Worm (Caenorhabditis elegans) whole organism, L4/young adult: ENCODE measurements around the gene tre-3.

ENCODE experiments used
- W03F9.2 ChIP-seq: fragments of 150-350 bp; optimal IDR thresholded peaks from 2 replicates; lab custom pipeline; 2014; ENCODE audit warnings: missing biosample characterization, missing genetic modification characterization
- dao-5 ChIP-seq: sonication (generic microtip); optimal IDR thresholded peaks from 2 replicates; lab custom pipeline; 2016; ENCODE audit warnings: missing genotype, missing genetic modification characterization, moderate library complexity, missing compliant biosample characterization
- him-1 ChIP-seq: sonication (generic microtip); optimal IDR thresholded peaks from 2 replicates; lab custom pipeline; 2016; ENCODE audit warnings: missing genotype, missing genetic modification reagents, missing genetic modification characterization, missing compliant biosample characterization

tre-3 gene

DNA sequence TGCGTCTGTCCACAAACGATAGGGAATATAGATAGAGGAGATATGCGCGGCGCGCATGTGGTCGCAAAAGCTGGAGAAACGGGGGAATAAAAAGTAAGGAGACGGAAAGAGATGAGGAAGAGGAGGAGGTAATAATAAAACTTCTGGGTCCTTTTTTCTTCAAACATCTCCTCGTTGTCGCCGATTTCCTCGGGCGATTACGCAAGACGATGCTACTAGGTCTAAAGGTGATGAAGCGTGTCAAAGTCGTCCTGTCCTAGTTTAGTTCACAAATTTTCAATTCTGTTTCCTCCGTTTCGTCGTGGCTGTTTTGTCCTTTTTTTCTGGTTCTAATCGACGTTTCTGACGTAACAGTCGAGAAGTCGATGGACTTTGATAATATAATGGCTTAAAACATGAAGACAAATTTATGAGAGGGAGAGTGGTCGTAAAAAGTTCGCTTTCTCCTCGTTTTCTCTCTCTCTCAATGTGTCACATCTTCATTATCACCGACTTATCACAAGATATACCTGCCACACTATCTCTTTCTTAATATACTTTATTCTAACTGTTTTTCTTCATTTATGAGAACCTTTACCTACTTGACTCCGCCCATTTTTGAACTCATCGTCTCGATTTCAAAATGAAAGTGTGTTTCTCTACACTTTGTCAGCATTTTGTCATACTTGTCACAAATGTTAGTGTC, 35.0 kb downstream of the tre-3 start:
- TF ChIP-seq dao-5 (tag; lab: Kevin White, UChicago), result no peak
- no peak for TF ChIP-seq W03F9.2 (tag; lab: Kevin White, UChicago)
- no peak for TF ChIP-seq him-1 (tag; lab: Kevin White, UChicago)

ce11 chrV:11677494-11677893, 38.2 kb downstream of the tre-3 start:
- TF ChIP-seq him-1 (tag; lab: Kevin White, UChicago), result no peak
- TF ChIP-seq dao-5 (tag; lab: Kevin White, UChicago), result no peak
- no peak for TF ChIP-seq W03F9.2 (tag; lab: Kevin White, UChicago)

DNA sequence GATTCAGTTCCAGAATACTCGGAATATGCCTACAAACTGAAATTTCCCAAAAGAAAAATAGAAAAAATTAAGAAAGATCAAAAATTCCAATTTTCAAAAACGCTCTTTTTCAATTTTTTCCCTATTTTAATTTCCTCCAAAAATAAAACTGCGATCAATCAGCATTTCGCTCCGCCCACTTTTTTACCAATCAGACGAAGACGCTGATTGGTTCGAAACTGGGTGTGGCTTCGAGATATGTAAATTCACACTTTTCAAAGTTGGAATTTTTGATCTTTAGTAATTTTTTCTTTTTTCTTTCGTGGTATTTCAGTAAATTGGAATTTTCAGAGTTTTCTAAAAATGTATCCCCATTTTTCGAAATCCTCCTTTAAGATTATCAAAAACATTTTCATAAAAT, 38.7 kb downstream of the tre-3 start:
- TF ChIP-seq dao-5 (tag; lab: Kevin White, UChicago) (no peak), W03F9.2 (tag; lab: Kevin White, UChicago) (no peak), him-1 (tag; lab: Kevin White, UChicago) (no peak)

DNA sequence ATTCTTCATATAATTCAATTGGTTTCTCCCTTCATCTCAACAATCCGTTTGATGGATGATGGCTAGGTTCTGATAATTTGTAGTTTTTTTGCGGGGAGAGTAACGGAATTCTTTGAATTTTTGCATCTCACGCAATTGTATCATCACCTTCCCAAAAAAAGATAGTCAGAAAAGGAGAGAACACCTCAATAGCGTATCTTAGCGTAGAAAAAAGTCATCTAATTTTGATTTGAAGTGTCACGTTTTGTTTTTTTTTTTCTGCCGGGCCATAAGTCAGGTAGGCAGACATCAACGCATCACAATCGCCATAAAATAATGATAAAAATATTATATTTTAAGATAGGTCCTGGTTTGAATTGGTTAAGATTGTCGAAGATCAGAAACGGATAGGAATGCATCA, 39.2 kb downstream of the tre-3 start:
- no peak for TF ChIP-seq him-1 (tag; lab: Kevin White, UChicago)

DNA sequence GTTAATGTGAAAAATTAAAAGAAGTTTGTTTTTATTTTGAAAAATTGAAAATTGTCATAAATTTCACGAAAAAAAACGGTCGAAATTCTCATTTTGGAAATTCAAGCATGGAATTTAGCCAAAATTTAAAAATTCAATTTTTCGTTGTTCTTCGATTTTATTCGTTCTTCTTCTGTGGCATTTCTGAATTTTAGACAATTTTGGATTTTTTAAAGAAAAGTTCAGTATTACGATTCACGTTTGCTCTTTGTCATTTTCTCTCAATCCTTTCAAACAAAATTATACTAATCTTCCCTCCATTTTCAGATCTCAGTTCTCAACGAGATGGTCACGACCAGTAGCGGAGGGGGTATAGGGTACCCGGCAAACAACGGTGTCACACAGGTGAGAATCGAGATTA, 40.1 kb downstream of the tre-3 start, which contains the start of gene ape-1:
Gene ape-1, plus strand, starts transcription at position 301 of the 400 bp plus-strand sequence.
- TF ChIP-seq dao-5 (tag; lab: Kevin White, UChicago), result no peak
- no peak for TF ChIP-seq W03F9.2 (tag; lab: Kevin White, UChicago)
- TF ChIP-seq him-1 (tag; lab: Kevin White, UChicago), result no peak

DNA sequence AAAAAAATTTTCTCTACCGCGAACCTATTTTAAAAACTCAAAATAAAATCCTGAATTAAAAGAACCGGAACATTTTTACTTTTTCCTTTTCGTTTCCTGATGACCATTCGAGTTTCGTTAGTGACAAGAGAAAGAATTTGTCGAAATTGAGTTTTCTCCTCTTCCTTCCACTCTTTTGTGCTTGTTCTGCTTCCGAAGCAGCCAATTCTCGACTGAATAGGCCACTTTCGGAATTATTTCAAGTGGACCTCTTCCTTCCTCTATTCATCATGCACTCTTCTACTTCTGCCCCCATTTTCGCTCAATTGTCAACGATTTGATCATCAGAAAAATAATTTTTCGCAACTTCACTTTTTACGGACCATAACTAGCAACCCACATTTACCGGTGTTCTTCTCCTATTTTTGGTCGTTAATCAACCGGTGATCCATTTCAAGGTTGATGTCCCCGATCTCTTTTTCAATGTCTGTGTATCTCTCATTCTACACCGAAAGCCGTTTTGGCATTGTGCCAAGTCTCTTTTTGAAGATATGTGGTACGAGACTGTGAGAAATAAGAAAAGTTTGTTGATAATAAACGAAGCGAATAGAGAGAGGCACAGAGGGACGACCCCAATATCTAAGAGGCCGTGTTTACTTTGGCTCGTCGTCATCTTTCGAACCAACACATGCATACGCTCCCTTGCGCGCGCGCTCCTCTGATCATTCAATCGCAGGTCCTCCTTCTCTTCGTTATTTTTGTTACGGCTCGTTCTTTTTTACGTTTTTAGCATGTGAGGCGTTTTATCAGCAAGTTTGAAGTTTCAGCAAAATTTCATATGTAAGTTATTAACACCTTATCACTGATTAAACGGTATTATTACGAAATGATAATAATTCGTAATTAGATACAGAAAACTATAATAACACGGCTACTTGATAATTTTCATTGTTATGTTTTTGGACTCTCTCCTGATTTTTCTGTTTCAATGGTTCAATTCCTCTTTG, 40.8 kb downstream of the tre-3 start:
- TF ChIP-seq dao-5 (tag; lab: Kevin White, UChicago) (no peak), W03F9.2 (tag; lab: Kevin White, UChicago) (no peak), him-1 (tag; lab: Kevin White, UChicago) (no peak)

- TF ChIP-seq W03F9.2 (tag; lab: Kevin White, UChicago), result no peak
- no peak for TF ChIP-seq dao-5 (tag; lab: Kevin White, UChicago)
- TF ChIP-seq him-1 (tag; lab: Kevin White, UChicago), result no peak
These were observed 41.8 kb downstream of the tre-3 start for ce11 chrV:11673746-11674365.

- TF ChIP-seq him-1 (tag; lab: Kevin White, UChicago) (no peak), dao-5 (tag; lab: Kevin White, UChicago) (no peak), W03F9.2 (tag; lab: Kevin White, UChicago) (no peak)
These were observed 43.2 kb downstream of the tre-3 start, which contains the start of gene lgc-44 for ce11 chrV:11672497-11672896. Gene lgc-44, minus strand, starts transcription at chrV:11672597.

- no peak for TF ChIP-seq W03F9.2 (tag; lab: Kevin White, UChicago)
- no peak for TF ChIP-seq him-1 (tag; lab: Kevin White, UChicago)
- no peak for TF ChIP-seq dao-5 (tag; lab: Kevin White, UChicago)
These were observed 48.5 kb downstream of the tre-3 start, which contains the start of gene F46F3.3 for ce11 chrV:11667176-11667575. Gene F46F3.3, plus strand, starts transcription at chrV:11667476.

DNA sequence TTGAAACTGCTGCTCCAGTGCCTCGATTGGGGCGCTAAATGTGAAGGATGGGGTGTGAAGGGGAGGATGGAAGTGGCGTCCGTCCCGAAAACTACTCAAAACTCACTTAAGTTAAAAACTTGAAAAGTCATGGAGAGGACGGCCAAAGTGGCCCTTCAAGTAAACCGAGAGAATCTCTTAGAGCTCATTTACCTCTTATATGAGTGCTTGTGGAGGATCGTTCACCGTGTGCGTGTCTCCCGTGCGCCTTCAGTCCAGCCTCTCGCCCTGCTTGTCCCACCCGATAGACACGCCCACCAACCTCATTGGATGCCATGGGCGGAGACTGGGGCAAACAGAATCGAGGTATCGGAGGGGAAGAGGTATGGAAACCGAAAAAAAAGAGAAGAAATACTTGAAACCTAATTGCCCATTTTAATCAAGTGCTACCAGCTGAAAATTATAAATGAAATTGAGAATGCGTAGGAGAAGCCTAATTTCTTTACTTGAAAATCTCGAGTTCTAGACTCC, 50.8 kb downstream of the tre-3 start, which contains the start of gene ceh-27:
Gene ceh-27, minus strand, starts transcription at position 228 of the 510 bp plus-strand sequence.
- no peak for TF ChIP-seq him-1 (tag; lab: Kevin White, UChicago)
- no peak for TF ChIP-seq W03F9.2 (tag; lab: Kevin White, UChicago)
- no peak for TF ChIP-seq dao-5 (tag; lab: Kevin White, UChicago)

DNA sequence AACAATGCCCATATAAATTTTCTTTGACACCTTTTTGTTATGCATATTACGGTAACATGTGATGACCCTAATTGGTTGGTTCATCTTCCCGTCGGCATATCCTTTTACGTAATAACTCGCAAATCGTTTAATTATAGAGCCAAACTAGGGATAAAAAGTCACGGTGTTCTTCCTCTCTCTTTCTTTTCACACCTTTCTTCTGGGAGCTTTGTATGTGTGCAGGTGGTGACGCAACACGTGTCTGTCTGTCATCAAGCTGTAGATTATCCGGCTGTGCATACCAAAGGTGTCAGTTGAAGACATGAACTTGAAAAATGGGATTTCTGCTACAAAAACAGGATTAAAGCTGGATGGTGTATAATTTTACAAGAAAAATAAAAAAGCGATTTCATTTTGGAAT, 55.1 kb downstream of the tre-3 start:
- TF ChIP-seq dao-5 (tag; lab: Kevin White, UChicago) (no peak), W03F9.2 (tag; lab: Kevin White, UChicago) (no peak)
